Fruit fly (Drosophila melanogaster): ENCODE measurements around the gene CG32683.

Gene CG32683

dm6 chrX:10478443-10479368 is 24.0 kb upstream of the CG32683 start, which contains the start of the genes CG2887 and PPP4R2r (continued):
- TF ChIP-seq cg (GFP tag; optimal IDR thresholded peaks at IDR 0.05) (peak; percentile 46), Trl (optimal IDR thresholded peaks at IDR 0.05) (peak; percentile 3 to 26), Trl (GFP tag; optimal IDR thresholded peaks at IDR 0.05) (no peak), CG7357 (GFP tag; IDR thresholded peaks at IDR 0.05) (no peak), CG3065 (GFP tag; optimal IDR thresholded peaks at IDR 0.05) (no peak), jumu (GFP tag; optimal IDR thresholded peaks at IDR 0.05) (no peak), CG1832 (GFP tag; optimal IDR thresholded peaks at IDR 0.05) (no peak), Sin3A (optimal IDR thresholded peaks at IDR 0.05) (peak; percentile 44), Hr3 (GFP tag; optimal IDR thresholded peaks at IDR 0.05) (no peak), CG12659 (GFP tag; optimal IDR thresholded peaks at IDR 0.05) (peak; percentile 59), H2.0 (GFP tag; IDR thresholded peaks at IDR 0.05) (no peak), CG14441 (GFP tag; IDR thresholded peaks at IDR 0.05) (no peak), D19B (GFP tag; optimal IDR thresholded peaks at IDR 0.05) (no peak), CG15269 (tag; optimal IDR thresholded peaks at IDR 0.05) (no peak), cato (GFP tag; optimal IDR thresholded peaks at IDR 0.05; ENCODE audit: borderline replicate concordance) (no peak), CG17361 (GFP tag; IDR thresholded peaks at IDR 0.05) (no peak), odd (GFP tag; optimal IDR thresholded peaks at IDR 0.05) (no peak), crol (GFP tag; IDR thresholded peaks at IDR 0.05) (0 out of 2 replicates have a peak, but pooled peaks have one; percentile 9), CrebB (tag; optimal IDR thresholded peaks at IDR 0.05) (peak; percentile 16), dpn (GFP tag; optimal IDR thresholded peaks at IDR 0.05) (no peak), CG31388 (GFP tag; optimal IDR thresholded peaks at IDR 0.05) (no peak), tup (GFP tag; optimal IDR thresholded peaks at IDR 0.05) (no peak), CG18011 (GFP tag; optimal IDR thresholded peaks at IDR 0.05) (no peak), CG2116 (GFP tag; optimal IDR thresholded peaks at IDR 0.05) (peak; percentile 95), Awh (GFP tag; IDR thresholded peaks at IDR 0.05) (no peak), CG18476 (GFP tag; optimal IDR thresholded peaks at IDR 0.05) (no peak), gem (tag; optimal IDR thresholded peaks at IDR 0.05) (no peak), CG17568 (GFP tag; optimal IDR thresholded peaks at IDR 0.05) (no peak), Sry-β (GFP tag; optimal IDR thresholded peaks at IDR 0.05) (peak; percentile 64), gro (GFP tag; optimal IDR thresholded peaks at IDR 0.05) (no peak), CG33557 (GFP tag; optimal IDR thresholded peaks at IDR 0.05) (no peak), seq (GFP tag; IDR thresholded peaks at IDR 0.05) (no peak), az2 (GFP tag; optimal IDR thresholded peaks at IDR 0.05) (no peak), danr (GFP tag; IDR thresholded peaks at IDR 0.05) (no peak), CG11560 (tag; IDR thresholded peaks at IDR 0.05) (peak; percentile 30; the same call in 1 of the 3 replicates), zen (tag; optimal IDR thresholded peaks at IDR 0.05) (peak; percentile 43), CG8924 (tag; optimal IDR thresholded peaks at IDR 0.05) (no peak), Stat92E (GFP tag; optimal IDR thresholded peaks at IDR 0.05) (no peak), abd-A (tag; optimal IDR thresholded peaks at IDR 0.05) (no peak), CG4854 (GFP tag; optimal IDR thresholded peaks at IDR 0.05) (no peak), CG7372 (GFP tag; IDR thresholded peaks at IDR 0.05) (no peak), Scr (GFP tag; IDR thresholded peaks at IDR 0.05; ENCODE audit: partially characterized antibody) (peak; percentile 86), emc (GFP tag; optimal IDR thresholded peaks at IDR 0.05) (no peak), Bdp1 (GFP tag; optimal IDR thresholded peaks at IDR 0.05) (no peak), ham (GFP tag; IDR thresholded peaks at IDR 0.05) (no peak), Poxn (GFP tag; IDR thresholded peaks at IDR 0.05) (no peak), CG4404 (GFP tag; IDR thresholded peaks at IDR 0.05) (no peak), Camta (GFP tag; optimal IDR thresholded peaks at IDR 0.05) (no peak), sens (GFP tag) (peak; percentile 66), cas (GFP tag; IDR thresholded peaks at IDR 0.05) (no peak)

All from whole organism, embryonic.